Fruit fly (Drosophila melanogaster) whole organism, embryonic: ENCODE data around the gene Rpp14b.

Experiments
- Bteb2 ChIP-seq: fragments of 200-800 bp; sonication (Bioruptor generic); optimal IDR thresholded peaks from 2 replicates; lab custom pipeline; 2016; ENCODE audit warnings: missing biosample characterization, missing genetic modification characterization
- CG1233 ChIP-seq: fragments of 200-800 bp; sonication (Bioruptor generic); optimal IDR thresholded peaks from 4 replicates; lab custom pipeline; 2018; ENCODE audit warnings: missing biosample characterization, mild to moderate bottlenecking, missing genetic modification characterization
- CG13287 ChIP-seq: fragments of 200-800 bp; sonication (Bioruptor generic); IDR thresholded peaks from 2 replicates; pipeline ENCODE4 v1.3.6; 2022; ENCODE audit warnings: missing biosample characterization, missing genetic modification characterization; ENCODE audit not compliant: partially characterized antibody
- CG13624 ChIP-seq: fragments of 200-800 bp; sonication (Bioruptor generic); optimal IDR thresholded peaks from 2 replicates; lab custom pipeline; 2016; ENCODE audit warnings: missing biosample characterization, missing genetic modification characterization
- CG15696 ChIP-seq: fragments of 200-800 bp; sonication (Bioruptor generic); optimal IDR thresholded peaks from 2 replicates; lab custom pipeline; 2019; ENCODE audit warnings: missing biosample characterization, mild to moderate bottlenecking, missing genetic modification characterization, moderate library complexity
- CG17361 ChIP-seq: fragments of 200-800 bp; sonication (Bioruptor generic); IDR thresholded peaks from 3 replicates; pipeline ENCODE4 v1.3.6; 2022; ENCODE audit warnings: missing biosample characterization, missing genetic modification characterization
- CG17912 ChIP-seq: fragments of 200-800 bp; sonication (Bioruptor generic); optimal IDR thresholded peaks from 2 replicates; lab custom pipeline; 2018; ENCODE audit warnings: missing biosample characterization, mild to moderate bottlenecking, missing genetic modification characterization
- CG18011 ChIP-seq: fragments of 200-800 bp; sonication (Bioruptor generic); optimal IDR thresholded peaks from 2 replicates; lab custom pipeline; 2017; ENCODE audit warnings: missing biosample characterization, missing genetic modification characterization, mild to moderate bottlenecking, moderate library complexity, missing genotype
- CG18262 ChIP-seq: fragments of 200-800 bp; optimal IDR thresholded peaks from 3 replicates; lab custom pipeline; 2019; ENCODE audit warnings: missing biosample characterization, mild to moderate bottlenecking, missing genetic modification characterization, moderate library complexity
- CG1832 ChIP-seq: fragments of 200-800 bp; sonication (Bioruptor generic); optimal IDR thresholded peaks from 2 replicates; lab custom pipeline; 2017; ENCODE audit warnings: missing biosample characterization, mild to moderate bottlenecking, missing genetic modification characterization, inconsistent platforms
- CG18619 ChIP-seq: fragments of 200-800 bp; sonication (Bioruptor generic); optimal IDR thresholded peaks from 3 replicates; lab custom pipeline; 2017; ENCODE audit warnings: missing biosample characterization, mild to moderate bottlenecking, missing genetic modification characterization
- CG2129 ChIP-seq: fragments of 200-800 bp; sonication (Bioruptor generic); IDR thresholded peaks from 2 replicates; pipeline ENCODE4 v1.3.6; 2022; ENCODE audit warnings: missing biosample characterization, missing genetic modification characterization; ENCODE audit not compliant: partially characterized antibody
- CG2712 ChIP-seq: fragments of 200-800 bp; optimal IDR thresholded peaks from 3 replicates; lab custom pipeline; 2019; ENCODE audit warnings: missing biosample characterization, mild to moderate bottlenecking, missing genetic modification characterization, moderate library complexity
- CG31388 ChIP-seq: fragments of 200-800 bp; sonication (Bioruptor generic); optimal IDR thresholded peaks from 2 replicates; lab custom pipeline; 2016; ENCODE audit warnings: missing biosample characterization, missing genetic modification characterization
- CG34376 ChIP-seq: fragments of 200-800 bp; sonication (Bioruptor generic); optimal IDR thresholded peaks from 2 replicates; lab custom pipeline; 2018; ENCODE audit warnings: missing biosample characterization, mild to moderate bottlenecking, missing genetic modification characterization
- CG34422 ChIP-seq: fragments of 200-800 bp; sonication (Bioruptor generic); IDR thresholded peaks from 3 replicates; pipeline ENCODE4 v1.3.6; 2022; ENCODE audit warnings: missing biosample characterization, missing genetic modification characterization
- CG3838 ChIP-seq: fragments of 200-800 bp; sonication (Bioruptor generic); optimal IDR thresholded peaks from 3 replicates; lab custom pipeline; 2016; ENCODE audit warnings: missing biosample characterization, missing genetic modification characterization
- CG4282 ChIP-seq: fragments of 200-800 bp; sonication (Bioruptor generic); optimal IDR thresholded peaks from 2 replicates; lab custom pipeline; 2016; ENCODE audit warnings: missing biosample characterization, missing genetic modification characterization
- CG6683 ChIP-seq: fragments of 200-800 bp; sonication (Bioruptor generic); optimal IDR thresholded peaks from 2 replicates; lab custom pipeline; 2017; ENCODE audit warnings: missing biosample characterization, mild to moderate bottlenecking, missing genetic modification characterization, missing genetic modification reagents
- CG8924 ChIP-seq: fragments of 200-800 bp; optimal IDR thresholded peaks from 3 replicates; lab custom pipeline; 2019; ENCODE audit warnings: missing biosample characterization, mild to moderate bottlenecking, missing genetic modification characterization, moderate library complexity
- CkIIα-i1 ChIP-seq: fragments of 200-800 bp; sonication (Bioruptor generic); IDR thresholded peaks from 2 replicates; pipeline ENCODE4 v1.3.6; 2022; ENCODE audit warnings: missing biosample characterization, missing genetic modification characterization
- Dbx ChIP-seq: fragments of 200-800 bp; sonication (Bioruptor generic); IDR thresholded peaks from 3 replicates; pipeline ENCODE4 v1.3.6; 2022; ENCODE audit warnings: missing biosample characterization, missing genetic modification characterization
- Deaf1 ChIP-seq: fragments of 200-800 bp; optimal IDR thresholded peaks from 3 replicates; lab custom pipeline; 2019; ENCODE audit warnings: missing biosample characterization, mild to moderate bottlenecking, missing genetic modification characterization, moderate library complexity
- Eip74EF ChIP-seq, 2 experiments: fragments of 200-800 bp in 1 of 2; fragments of >200 bp in 1 of 2; sonication (Bioruptor generic) in 1 of 2; optimal IDR thresholded peaks; 2 replicates each; lab custom pipeline; 2017 to 2019; ENCODE audit warnings: missing biosample characterization in 2 of 2, missing genetic modification characterization in 2 of 2, mild to moderate bottlenecking in 1 of 2, moderate library complexity in 1 of 2
- Gsc ChIP-seq: fragments of 200-800 bp; sonication (Bioruptor generic); IDR thresholded peaks from 2 replicates; pipeline ENCODE4 v1.3.6; 2022; ENCODE audit warnings: missing biosample characterization, missing genetic modification characterization
- Gug ChIP-seq: fragments of 200-800 bp; sonication (Bioruptor generic); IDR thresholded peaks from 4 replicates; pipeline ENCODE4 v1.3.6; 2022; ENCODE audit warnings: missing biosample characterization, missing genetic modification characterization
- Hsf ChIP-seq: fragments of 200-800 bp; sonication (Bioruptor generic); optimal IDR thresholded peaks from 3 replicates; lab custom pipeline; 2016; ENCODE audit warnings: missing biosample characterization, missing genetic modification characterization
- Myb ChIP-seq: fragments of 200-800 bp; sonication (Bioruptor generic); optimal IDR thresholded peaks from 2 replicates; lab custom pipeline; 2016; ENCODE audit warnings: missing biosample characterization, missing genetic modification characterization
- NFAT ChIP-seq: fragments of 200-800 bp; sonication (Bioruptor generic); IDR thresholded peaks from 2 replicates; pipeline ENCODE4 v1.3.6; 2022; ENCODE audit warnings: missing biosample characterization, missing genetic modification characterization
- Side ChIP-seq: fragments of 200-800 bp; sonication (Bioruptor generic); optimal IDR thresholded peaks from 2 replicates; lab custom pipeline; 2016; ENCODE audit warnings: missing biosample characterization, missing genetic modification characterization
- Sin3A ChIP-seq: fragments of >200 bp; optimal IDR thresholded peaks from 2 replicates; lab custom pipeline; 2018
- Sry-β ChIP-seq: fragments of 200-800 bp; sonication (Bioruptor generic); optimal IDR thresholded peaks from 2 replicates; lab custom pipeline; 2018; ENCODE audit warnings: missing biosample characterization, mild to moderate bottlenecking, missing genetic modification characterization, moderate library complexity
- Vsx1 ChIP-seq: fragments of 200-800 bp; sonication (Bioruptor generic); optimal IDR thresholded peaks from 2 replicates; lab custom pipeline; 2017; ENCODE audit warnings: missing biosample characterization, mild to moderate bottlenecking, missing genetic modification characterization, missing genetic modification reagents
- bcd ChIP-seq: fragments of 200-800 bp; sonication (Bioruptor generic); optimal IDR thresholded peaks from 2 replicates; lab custom pipeline; 2017; ENCODE audit warnings: missing biosample characterization, mild to moderate bottlenecking, missing genetic modification characterization
- bowl ChIP-seq: fragments of 200-800 bp; sonication (Bioruptor generic); IDR thresholded peaks from 2 replicates; pipeline ENCODE4 v1.3.6; 2022; ENCODE audit warnings: missing biosample characterization, missing genetic modification characterization
- cwo ChIP-seq: fragments of 200-800 bp; sonication (Bioruptor generic); optimal IDR thresholded peaks from 3 replicates; lab custom pipeline; 2017; ENCODE audit warnings: missing biosample characterization, missing genetic modification characterization, mild to moderate bottlenecking, moderate library complexity, missing genetic modification reagents
- da ChIP-seq: fragments of 200-800 bp; sonication (Bioruptor generic); optimal IDR thresholded peaks from 2 replicates; lab custom pipeline; 2016; ENCODE audit warnings: missing biosample characterization, missing genetic modification characterization
- dimm ChIP-seq: fragments of 200-800 bp; sonication (Bioruptor generic); IDR thresholded peaks from 2 replicates; pipeline ENCODE4 v1.3.6; 2022; ENCODE audit warnings: missing biosample characterization, missing genetic modification characterization
- ewg ChIP-seq: fragments of 200-800 bp; sonication (Bioruptor generic); optimal IDR thresholded peaks from 3 replicates; lab custom pipeline; 2017; ENCODE audit warnings: mild to moderate bottlenecking, missing biosample characterization, missing genetic modification reagents, missing genetic modification characterization
- fru ChIP-seq: fragments of >200 bp; optimal IDR thresholded peaks from 2 replicates; lab custom pipeline; 2017
- ftz-f1 ChIP-seq: fragments of 200-800 bp; sonication (Bioruptor generic); optimal IDR thresholded peaks from 2 replicates; lab custom pipeline; 2016; ENCODE audit warnings: missing biosample characterization, missing genetic modification characterization
- gsb-n ChIP-seq: fragments of 200-800 bp; sonication (Bioruptor generic); optimal IDR thresholded peaks from 3 replicates; lab custom pipeline; 2018; ENCODE audit warnings: missing biosample characterization, mild to moderate bottlenecking, missing genetic modification characterization
- knrl ChIP-seq: fragments of 200-800 bp; sonication (Bioruptor generic); IDR thresholded peaks from 3 replicates; pipeline ENCODE4 v1.3.6; 2022; ENCODE audit warnings: missing biosample characterization, missing genetic modification characterization; ENCODE audit not compliant: partially characterized antibody
- luna ChIP-seq: fragments of 200-800 bp; sonication (Bioruptor generic); optimal IDR thresholded peaks from 2 replicates; lab custom pipeline; 2016; ENCODE audit warnings: missing biosample characterization, missing genetic modification characterization
- mirr ChIP-seq: fragments of 200-800 bp; sonication (Bioruptor generic); optimal IDR thresholded peaks from 3 replicates; lab custom pipeline; 2018; ENCODE audit warnings: missing biosample characterization, mild to moderate bottlenecking, missing genetic modification characterization
- mld ChIP-seq: fragments of 200-800 bp; sonication (Bioruptor generic); IDR thresholded peaks from 3 replicates; pipeline ENCODE4 v1.3.6; 2022; ENCODE audit warnings: missing biosample characterization, missing genetic modification characterization; ENCODE audit not compliant: partially characterized antibody
- pros ChIP-seq: fragments of 200-800 bp; sonication (Bioruptor generic); optimal IDR thresholded peaks from 3 replicates; lab custom pipeline; 2019; ENCODE audit warnings: missing biosample characterization, mild to moderate bottlenecking, missing genetic modification characterization, moderate library complexity
- zf30C ChIP-seq: fragments of 200-800 bp; sonication (Bioruptor generic); optimal IDR thresholded peaks from 3 replicates; lab custom pipeline; 2018; ENCODE audit warnings: missing biosample characterization, mild to moderate bottlenecking, missing genetic modification characterization

Gene Rpp14b

DNA sequence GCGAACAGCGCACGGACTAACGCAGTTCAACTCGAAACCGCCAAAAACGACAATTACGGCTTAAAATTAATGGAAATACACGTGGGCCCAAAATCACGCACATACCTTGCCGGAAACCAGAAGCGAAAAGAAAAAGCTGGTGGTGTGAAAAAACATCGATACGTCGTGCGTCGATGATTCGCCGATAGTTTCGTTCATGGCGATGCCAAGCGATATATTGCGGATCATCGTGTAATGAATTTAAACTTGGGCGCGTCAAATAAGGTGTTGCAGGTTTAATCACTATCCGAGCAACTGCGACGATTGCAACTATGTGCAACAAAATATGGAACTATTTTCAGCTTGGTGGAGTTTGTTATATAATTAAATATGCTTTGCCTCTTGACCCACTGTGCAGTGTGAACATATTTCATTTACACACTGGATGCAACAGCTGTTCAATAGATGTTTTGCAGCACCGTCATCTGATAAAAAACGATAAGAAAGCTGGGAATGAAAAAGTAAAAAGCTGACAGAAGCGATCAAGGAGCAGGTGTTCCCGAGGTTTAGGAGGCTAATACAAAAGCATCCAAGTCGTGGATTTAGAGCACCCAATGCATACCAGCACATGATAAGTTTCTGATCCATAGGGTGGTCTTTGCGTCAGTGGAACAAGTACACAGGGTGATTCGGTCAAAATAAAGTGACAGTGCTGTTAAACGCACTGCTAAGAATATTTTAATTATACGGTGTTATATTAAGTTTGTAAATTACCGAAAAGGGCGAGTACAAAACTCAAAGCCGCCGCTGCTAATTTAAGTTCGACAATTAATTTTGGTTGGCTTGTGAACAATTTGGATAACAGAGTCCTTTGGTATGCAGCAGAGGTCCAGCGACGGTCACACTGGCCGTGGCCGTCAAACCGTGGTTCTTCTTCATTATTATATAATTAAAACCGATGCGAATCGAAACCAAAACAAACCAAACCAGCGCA, 9.4 kb upstream of the Rpp14b start, which contains the start of the genes RpL32 and CG7943 (continued):
- peak; percentile 81 for TF ChIP-seq ftz-f1 (GFP tag; lab: Kevin White, UChicago)
- peak; percentile 62 for TF ChIP-seq CG17912 (GFP tag; lab: Kevin White, UChicago)
- peak; percentile 78 for TF ChIP-seq Sry-β (GFP tag; lab: Kevin White, UChicago)
- TF ChIP-seq Side (GFP tag; lab: Kevin White, UChicago): peak; percentile 97
- peak; percentile 94 for TF ChIP-seq CG18619 (GFP tag; lab: Kevin White, UChicago)
- peak; percentile 92 for TF ChIP-seq Bteb2 (GFP tag; lab: Kevin White, UChicago)
- TF ChIP-seq CG2712 (tag; lab: Kevin White, UChicago): peak; percentile 92
- TF ChIP-seq CG1832 (GFP tag; lab: Kevin White, UChicago): no peak
- peak; percentile 91 for TF ChIP-seq CG8924 (tag; lab: Kevin White, UChicago)
- TF ChIP-seq Gug: peak; percentile 97
- peak; percentile 100 for TF ChIP-seq knrl (GFP tag; lab: Robert Waterston, UW)
- peak; percentile 82 for TF ChIP-seq cwo
- TF ChIP-seq CG34422 (GFP tag; lab: Robert Waterston, UW): peak; percentile 97
- TF ChIP-seq Gsc: peak; percentile 85
- TF ChIP-seq ewg (GFP tag; lab: Kevin White, UChicago): peak; percentile 80
- peak; percentile 86 for TF ChIP-seq CG1233 (GFP tag; lab: Kevin White, UChicago)
- TF ChIP-seq gsb-n (tag; lab: Kevin White, UChicago): peak; percentile 76
- TF ChIP-seq NFAT: no peak; the same call in 1 of the 2 replicates
- TF ChIP-seq CG13624 (GFP tag; lab: Kevin White, UChicago): peak; percentile 95
- peak; percentile 99 for TF ChIP-seq CG34376 (GFP tag; lab: Kevin White, UChicago)
- TF ChIP-seq CG15696 (tag; lab: Kevin White, UChicago): peak; percentile 81
- no peak for TF ChIP-seq zf30C (GFP tag; lab: Kevin White, UChicago)
- peak; percentile 90 for TF ChIP-seq CG18262 (tag; lab: Kevin White, UChicago)
- TF ChIP-seq dimm (GFP tag; lab: Robert Waterston, UW): peak; percentile 86
- TF ChIP-seq CG17361 (GFP tag; lab: Robert Waterston, UW): peak; percentile 96
- TF ChIP-seq mld: peak; percentile 100
- TF ChIP-seq Dbx (GFP tag; lab: Robert Waterston, UW): peak; percentile 98
- peak; percentile 100 for TF ChIP-seq CG2129 (GFP tag; lab: Robert Waterston, UW)
- TF ChIP-seq CG31388: peak; percentile 66
- peak; percentile 96 for TF ChIP-seq luna (GFP tag; lab: Kevin White, UChicago)
- peak; percentile 84 for TF ChIP-seq Myb
- peak; percentile 95 for TF ChIP-seq mirr (GFP tag; lab: Kevin White, UChicago)
- peak; percentile 80 for TF ChIP-seq CG3838 (GFP tag; lab: Kevin White, UChicago)
- TF ChIP-seq CG13287: peak; percentile 100
- peak in 1 of 2 experiments; percentile 65 for TF ChIP-seq Eip74EF (GFP tag; optimal IDR thresholded peaks at IDR 0.05; lab: Kevin White, UChicago)
- peak; percentile 71 for TF ChIP-seq Deaf1 (tag; lab: Kevin White, UChicago)
- peak; percentile 84 for TF ChIP-seq CG6683 (GFP tag; lab: Kevin White, UChicago)
- peak; percentile 93 for TF ChIP-seq Hsf
- TF ChIP-seq bcd: peak; percentile 97
- peak; percentile 89 for TF ChIP-seq Vsx1
- 0 out of 2 replicates have a peak, but pooled peaks have one; percentile 57 for TF ChIP-seq CkIIα-i1
- TF ChIP-seq fru: no peak
- TF ChIP-seq Sin3A (lab: Kevin White, UChicago): peak; percentile 98
- TF ChIP-seq bowl (GFP tag; lab: Robert Waterston, UW): peak; percentile 89
- peak; percentile 54 for TF ChIP-seq pros (GFP tag; lab: Kevin White, UChicago)
- TF ChIP-seq CG4282 (GFP tag; lab: Kevin White, UChicago): peak; percentile 94
- peak; percentile 77 for TF ChIP-seq CG18011 (GFP tag; lab: Kevin White, UChicago)
- peak; percentile 81 for TF ChIP-seq da
